Worm (Caenorhabditis elegans): Measurements from ENCODE around the gene clec-61.

- TF ChIP-seq nhr-237 (tag; optimal IDR thresholded peaks at IDR 0.05) (no peak), ceh-28 (tag; optimal IDR thresholded peaks at IDR 0.05) (no peak)
Observed at ce11 chrII:10537988-10538387, 47.7 kb upstream of the clec-61 start.
